Worm (Caenorhabditis elegans) whole organism, mixed stage, embryonic: Measurements from ENCODE around the gene noca-1.

Source experiments
- M03D4.4 ChIP-seq: sonication (generic microtip); optimal IDR thresholded peaks from 2 replicates; lab custom pipeline; 2017; ENCODE audit warnings: mild to moderate bottlenecking, missing genetic modification characterization, missing compliant biosample characterization
- bed-3 ChIP-seq: fragments of 200-800 bp; sonication (Bioruptor generic); optimal IDR thresholded peaks from 3 replicates; lab custom pipeline; 2018; ENCODE audit warnings: mild to moderate bottlenecking, missing genetic modification characterization, moderate library complexity, missing compliant biosample characterization
- blmp-1 ChIP-seq: fragments of 150-350 bp; optimal IDR thresholded peaks from 2 replicates; lab custom pipeline; 2014; ENCODE audit warnings: missing biosample characterization, missing genetic modification characterization
- ceh-39 ChIP-seq: fragments of 150-350 bp; optimal IDR thresholded peaks from 2 replicates; lab custom pipeline; 2014; ENCODE audit warnings: missing biosample characterization, missing genetic modification characterization
- ceh-43 ChIP-seq: fragments of 200-800 bp; sonication (Bioruptor generic); optimal IDR thresholded peaks from 2 replicates; lab custom pipeline; 2018; ENCODE audit warnings: mild to moderate bottlenecking, missing genetic modification characterization, moderate library complexity, missing compliant biosample characterization
- ceh-83 ChIP-seq: fragments of 200-800 bp; sonication (Bioruptor generic); optimal IDR thresholded peaks from 2 replicates; lab custom pipeline; 2018; ENCODE audit warnings: mild to moderate bottlenecking, missing genetic modification characterization, missing compliant biosample characterization
- ces-1 ChIP-seq: fragments of 150-350 bp; optimal IDR thresholded peaks from 2 replicates; lab custom pipeline; 2014; ENCODE audit warnings: missing biosample characterization, missing genetic modification reagents, missing genetic modification characterization
- cnd-1 ChIP-seq: fragments of 200-800 bp; sonication (Bioruptor generic); optimal IDR thresholded peaks from 2 replicates; lab custom pipeline; 2018; ENCODE audit warnings: mild to moderate bottlenecking, missing genetic modification characterization, missing compliant biosample characterization
- drap-1 ChIP-seq: fragments of 200-800 bp; sonication (Bioruptor generic); optimal IDR thresholded peaks from 3 replicates; lab custom pipeline; 2018; ENCODE audit warnings: mild to moderate bottlenecking, missing genetic modification characterization, missing compliant biosample characterization
- elt-1 ChIP-seq: sonication (generic microtip); optimal IDR thresholded peaks from 2 replicates; lab custom pipeline; 2017; ENCODE audit warnings: missing genetic modification characterization, mild to moderate bottlenecking, missing compliant biosample characterization, antibody characterized with exemption, moderate library complexity, borderline replicate concordance; ENCODE audit not compliant: insufficient read depth
- hlh-1 ChIP-seq: fragments of 150-350 bp; optimal IDR thresholded peaks from 2 replicates; lab custom pipeline; 2014; ENCODE audit warnings: missing biosample characterization, missing genetic modification reagents, missing genetic modification characterization
- lin-13 ChIP-seq: fragments of 150-350 bp; optimal IDR thresholded peaks from 2 replicates; lab custom pipeline; 2014; ENCODE audit warnings: missing biosample characterization, missing genetic modification characterization
- lsy-2 ChIP-seq: fragments of 150-350 bp; optimal IDR thresholded peaks from 2 replicates; lab custom pipeline; 2014; ENCODE audit warnings: missing biosample characterization, missing genetic modification characterization
- mab-5 ChIP-seq: fragments of 150-350 bp; optimal IDR thresholded peaks from 2 replicates; lab custom pipeline; 2014; ENCODE audit warnings: missing biosample characterization, missing genetic modification characterization
- mep-1 ChIP-seq: fragments of 150-350 bp; optimal IDR thresholded peaks from 2 replicates; lab custom pipeline; 2017; ENCODE audit warnings: missing biosample characterization, missing genetic modification reagents, missing genetic modification characterization, inconsistent platforms
- mls-2 ChIP-seq: sonication (generic microtip); optimal IDR thresholded peaks from 2 replicates; lab custom pipeline; 2016; ENCODE audit warnings: mild to moderate bottlenecking, missing genetic modification characterization, moderate library complexity, missing compliant biosample characterization
- nhr-2 ChIP-seq: fragments of 150-350 bp; optimal IDR thresholded peaks from 2 replicates; lab custom pipeline; 2014; ENCODE audit warnings: missing biosample characterization, missing genetic modification characterization
- nhr-76 ChIP-seq: sonication (generic microtip); optimal IDR thresholded peaks from 2 replicates; lab custom pipeline; 2017; ENCODE audit warnings: missing biosample characterization, missing genetic modification characterization
- pha-4 ChIP-seq: fragments of 150-350 bp; optimal IDR thresholded peaks from 2 replicates; lab custom pipeline; 2018; ENCODE audit warnings: missing biosample characterization, missing genetic modification reagents, missing genetic modification characterization
- sem-2 ChIP-seq: fragments of 200-800 bp; sonication (Bioruptor generic); optimal IDR thresholded peaks from 2 replicates; lab custom pipeline; 2018; ENCODE audit warnings: mild to moderate bottlenecking, missing genetic modification characterization, missing compliant biosample characterization
- snpc-4 ChIP-seq: fragments of 150-350 bp; optimal IDR thresholded peaks from 2 replicates; lab custom pipeline; 2014; ENCODE audit warnings: missing biosample characterization, missing genetic modification characterization
- sptf-1 ChIP-seq: sonication (generic microtip); optimal IDR thresholded peaks from 2 replicates; lab custom pipeline; 2017; ENCODE audit warnings: mild to moderate bottlenecking, missing genetic modification characterization, moderate library complexity, missing compliant biosample characterization
- tbx-8 ChIP-seq: fragments of 200-800 bp; sonication (Bioruptor generic); optimal IDR thresholded peaks from 2 replicates; lab custom pipeline; 2018; ENCODE audit warnings: mild to moderate bottlenecking, missing genetic modification characterization, moderate library complexity, missing compliant biosample characterization
- unc-62 ChIP-seq: fragments of 150-350 bp; optimal IDR thresholded peaks from 2 replicates; lab custom pipeline; 2014; ENCODE audit warnings: missing biosample characterization, missing genetic modification reagents, missing genetic modification characterization

Gene noca-1

DNA sequence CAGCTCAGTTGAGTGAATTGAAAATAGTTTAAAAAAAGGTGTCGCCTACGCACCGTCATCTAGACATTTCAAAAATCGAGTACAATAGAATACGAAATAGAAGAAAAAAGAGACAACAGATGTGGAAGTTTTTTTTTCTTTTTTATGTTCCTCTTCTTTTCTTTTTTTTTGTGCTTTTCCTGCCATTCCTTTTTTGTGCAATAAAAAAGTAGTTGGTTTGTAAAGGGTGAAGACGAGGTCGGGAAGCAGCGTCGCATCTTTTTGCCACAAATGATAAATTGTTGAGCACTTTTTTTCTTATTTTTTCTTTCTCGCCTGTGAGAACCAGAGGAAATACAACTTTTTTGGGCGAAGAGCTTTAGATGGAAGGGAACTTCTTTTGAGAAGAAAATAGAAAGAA lies 53.8 kb downstream of the noca-1 start:
- TF ChIP-seq hlh-1 (tag; lab: Kevin White, UChicago), result no peak
- no peak for TF ChIP-seq mls-2 (tag; lab: Kevin White, UChicago)
- TF ChIP-seq drap-1 (GFP tag; lab: Kevin White, UChicago), result no peak
- no peak for TF ChIP-seq blmp-1 (tag; lab: Kevin White, UChicago)
- no peak for TF ChIP-seq M03D4.4
- no peak for TF ChIP-seq mab-5 (tag; lab: Kevin White, UChicago)
- no peak for TF ChIP-seq elt-1 (tag; lab: Kevin White, UChicago)
- TF ChIP-seq mep-1 (tag; lab: Kevin White, UChicago), result no peak
- no peak for TF ChIP-seq lsy-2 (tag; lab: Kevin White, UChicago)

ce11 chrV:13207426-13207825 lies 54.7 kb downstream of the noca-1 start, which contains the start of gene F57B1.5:
F57B1.5 (plus strand) TSS chrV:13207726.
- TF ChIP-seq ceh-43 (GFP tag; lab: Kevin White, UChicago) (no peak), ceh-83 (GFP tag; lab: Kevin White, UChicago) (no peak), unc-62 (GFP tag; lab: Kevin White, UChicago) (no peak), lin-13 (no peak), snpc-4 (tag; lab: Kevin White, UChicago) (no peak), drap-1 (GFP tag; lab: Kevin White, UChicago) (no peak), blmp-1 (tag; lab: Kevin White, UChicago) (no peak)

- TF ChIP-seq pha-4 (tag; lab: Kevin White, UChicago) (peak; percentile 53), M03D4.4 (no peak), sptf-1 (no peak), bed-3 (GFP tag; lab: Kevin White, UChicago) (no peak), ceh-83 (GFP tag; lab: Kevin White, UChicago) (no peak), cnd-1 (tag; lab: Kevin White, UChicago) (no peak)
Measured at ce11 chrV:13209567-13209966, 56.8 kb downstream of the noca-1 start, which contains the start of gene F57B1.6. F57B1.6 (plus strand) TSS chrV:13209645.

DNA sequence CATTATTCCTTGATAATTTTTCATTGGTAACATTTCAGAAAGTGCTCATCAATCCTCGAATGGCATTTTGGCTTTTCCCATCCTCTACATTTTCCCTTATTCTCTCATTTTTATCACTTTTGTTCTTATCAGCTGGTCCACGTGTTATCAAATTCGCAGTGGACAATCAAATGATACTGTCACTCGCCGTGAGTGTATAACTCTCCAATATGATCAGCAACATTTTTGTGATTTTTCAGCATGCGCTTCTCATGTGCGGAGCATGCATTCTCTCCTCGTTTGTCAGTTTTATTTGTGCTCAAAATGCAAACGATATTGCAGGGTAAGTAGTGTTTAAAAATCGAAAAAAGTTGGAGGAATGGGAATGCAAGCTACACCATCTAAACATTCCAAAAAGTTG lies 59.9 kb downstream of the noca-1 start:
- TF ChIP-seq nhr-2 (no peak), ces-1 (GFP tag; lab: Kevin White, UChicago) (no peak), drap-1 (GFP tag; lab: Kevin White, UChicago) (no peak), tbx-8 (GFP tag; lab: Kevin White, UChicago) (no peak), blmp-1 (tag; lab: Kevin White, UChicago) (no peak)

DNA sequence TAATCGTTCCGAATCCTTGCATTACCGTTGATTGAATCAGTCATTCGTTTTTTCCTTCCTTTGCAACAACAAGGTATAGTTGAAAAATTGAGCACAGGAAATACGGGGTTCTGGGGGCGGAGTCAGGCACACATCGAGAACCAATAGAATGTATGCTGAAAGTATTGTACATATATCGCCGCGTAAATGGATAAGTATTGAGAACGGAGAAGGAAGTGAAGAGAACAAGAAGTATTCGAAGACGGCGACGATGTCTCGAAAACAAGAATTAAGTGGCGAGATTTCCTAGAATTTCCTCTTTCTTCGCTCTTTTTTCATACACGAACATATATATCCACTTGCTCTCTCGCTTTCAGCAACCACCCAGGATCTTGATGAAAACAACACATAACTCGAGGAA lies 68.3 kb downstream of the noca-1 start:
- TF ChIP-seq M03D4.4, result no peak
- no peak for TF ChIP-seq mab-5 (tag; lab: Kevin White, UChicago)
- no peak for TF ChIP-seq pha-4 (tag; lab: Kevin White, UChicago)
- TF ChIP-seq nhr-2, result no peak
- no peak for TF ChIP-seq nhr-76
- TF ChIP-seq sem-2 (GFP tag; lab: Kevin White, UChicago), result no peak
- no peak for TF ChIP-seq unc-62 (GFP tag; lab: Kevin White, UChicago)
- TF ChIP-seq sptf-1, result no peak
- no peak for TF ChIP-seq mls-2 (tag; lab: Kevin White, UChicago)
- TF ChIP-seq ceh-39, result no peak
- TF ChIP-seq, all 35 proteins: peak for 0
